Fruit fly (Drosophila melanogaster): Measurements from ENCODE around the gene aurB.
A peak's percentile ranks its signal among the peaks of the same experiment; 100 is the strongest.

aurB gene

dm6 chr2L:10822620-10823019 is 35.3 kb downstream of the aurB start (continued):
- TF ChIP-seq CG1233 (GFP tag; optimal IDR thresholded peaks at IDR 0.05) (no peak), Hr39 (optimal IDR thresholded peaks at IDR 0.05) (no peak), chn (GFP tag; optimal IDR thresholded peaks at IDR 0.05) (no peak), CG10462 (GFP tag; optimal IDR thresholded peaks at IDR 0.05) (no peak), CG8924 (tag; optimal IDR thresholded peaks at IDR 0.05) (no peak), Usf (GFP tag; optimal IDR thresholded peaks at IDR 0.05) (no peak), jumu (GFP tag; optimal IDR thresholded peaks at IDR 0.05) (no peak), caup (GFP tag; optimal IDR thresholded peaks at IDR 0.05; ENCODE audit: severe bottlenecking) (peak; percentile 30), Med (GFP tag) (peak; percentile 67), odd (GFP tag; optimal IDR thresholded peaks at IDR 0.05) (no peak), CG30020 (tag; optimal IDR thresholded peaks at IDR 0.05) (no peak), pfk (GFP tag; optimal IDR thresholded peaks at IDR 0.05) (no peak), amos (GFP tag; IDR thresholded peaks at IDR 0.05; ENCODE audit: partially characterized antibody) (no peak), CG10431 (GFP tag; optimal IDR thresholded peaks at IDR 0.05) (no peak), trem (tag; optimal IDR thresholded peaks at IDR 0.05) (no peak), stwl (tag; optimal IDR thresholded peaks at IDR 0.05) (no peak), sd (tag; optimal IDR thresholded peaks at IDR 0.05) (peak; percentile 31), CG11504 (tag; optimal IDR thresholded peaks at IDR 0.05) (no peak), CG10979 (tag; optimal IDR thresholded peaks at IDR 0.05) (no peak), CG9876 (GFP tag; optimal IDR thresholded peaks at IDR 0.05) (no peak), Rfx (GFP tag; IDR thresholded peaks at IDR 0.05) (peak; percentile 28; the same call in 1 of the 2 replicates), CG7556 (GFP tag; optimal IDR thresholded peaks at IDR 0.05) (no peak), Elba2 (GFP tag; optimal IDR thresholded peaks at IDR 0.05) (no peak), Sin3A (optimal IDR thresholded peaks at IDR 0.05) (no peak), tna (GFP tag; IDR thresholded peaks at IDR 0.05; ENCODE audit: partially characterized antibody) (no peak), CG6854 (GFP tag; optimal IDR thresholded peaks at IDR 0.05) (peak; percentile 12), Sox102F (GFP tag; optimal IDR thresholded peaks at IDR 0.05) (no peak), Gsc (GFP tag; IDR thresholded peaks at IDR 0.05) (no peak), fu2 (GFP tag; optimal IDR thresholded peaks at IDR 0.05) (no peak), schlank (tag; optimal IDR thresholded peaks at IDR 0.05) (no peak), CG4854 (GFP tag; optimal IDR thresholded peaks at IDR 0.05) (no peak), ems (GFP tag; optimal IDR thresholded peaks at IDR 0.05) (no peak), Dbx (GFP tag; IDR thresholded peaks at IDR 0.05) (no peak), ewg (GFP tag; optimal IDR thresholded peaks at IDR 0.05) (no peak), Poxn (GFP tag; IDR thresholded peaks at IDR 0.05) (no peak), br (optimal IDR thresholded peaks at IDR 0.05) (no peak), ap (GFP tag; IDR thresholded peaks at IDR 0.05) (no peak), CG17186 (GFP tag; optimal IDR thresholded peaks at IDR 0.05) (no peak), CG3281 (GFP tag; optimal IDR thresholded peaks at IDR 0.05) (peak; percentile 12), CG10543 (GFP tag; optimal IDR thresholded peaks at IDR 0.05) (peak; percentile 20), scrt (GFP tag; optimal IDR thresholded peaks at IDR 0.05) (peak; percentile 4), ind (GFP tag; optimal IDR thresholded peaks at IDR 0.05) (no peak), Dad (GFP tag; optimal IDR thresholded peaks at IDR 0.05) (no peak), slp2 (GFP tag; optimal IDR thresholded peaks at IDR 0.05) (no peak), CG15514 (GFP tag; optimal IDR thresholded peaks at IDR 0.05) (peak; percentile 42), Sox100B (GFP tag; optimal IDR thresholded peaks at IDR 0.05) (no peak), abd-A (tag; optimal IDR thresholded peaks at IDR 0.05) (no peak), CG17912 (GFP tag; optimal IDR thresholded peaks at IDR 0.05) (no peak), Hr51 (GFP tag; optimal IDR thresholded peaks at IDR 0.05) (no peak), CG6683 (GFP tag; optimal IDR thresholded peaks at IDR 0.05) (no peak), CG11560 (tag; IDR thresholded peaks at IDR 0.05) (no peak), CG18599 (GFP tag; optimal IDR thresholded peaks at IDR 0.05) (peak; percentile 46)
